Worm (Caenorhabditis elegans) whole organism, L3 larva: ENCODE measurements around the gene miga-1.

Experiments
- ceh-28 ChIP-seq: fragments of 150-350 bp; optimal IDR thresholded peaks from 2 replicates; lab custom pipeline; 2014; ENCODE audit warnings: missing biosample characterization, missing genetic modification reagents, missing genetic modification characterization
- elt-1 ChIP-seq: fragments of 150-350 bp; optimal IDR thresholded peaks from 2 replicates; lab custom pipeline; 2014; ENCODE audit warnings: missing biosample characterization, missing genetic modification characterization
- elt-2 ChIP-seq: sonication (generic microtip); optimal IDR thresholded peaks from 2 replicates; lab custom pipeline; 2016; ENCODE audit warnings: missing genetic modification reagents, mild to moderate bottlenecking, missing genetic modification characterization, missing compliant biosample characterization
- eor-1 ChIP-seq, 2 experiments: fragments of 150-350 bp; optimal IDR thresholded peaks; 2 replicates each; lab custom pipeline; 2014 to 2018; ENCODE audit warnings: missing biosample characterization in 2 of 2, missing genetic modification characterization in 2 of 2
- fkh-2 ChIP-seq: fragments of 150-350 bp; optimal IDR thresholded peaks from 2 replicates; lab custom pipeline; 2014; ENCODE audit warnings: missing biosample characterization, missing genetic modification reagents, missing genetic modification characterization
- nhr-76 ChIP-seq: fragments of 150-350 bp; sonication (generic microtip); optimal IDR thresholded peaks from 5 replicates; lab custom pipeline; 2014; ENCODE audit warnings: missing biosample characterization, missing genetic modification characterization
- skn-1 ChIP-seq: fragments of 150-350 bp; optimal IDR thresholded peaks from 2 replicates; lab custom pipeline; 2014; ENCODE audit warnings: missing biosample characterization, missing genetic modification characterization
- snpc-4 ChIP-seq: fragments of 150-350 bp; optimal IDR thresholded peaks from 2 replicates; lab custom pipeline; 2014; ENCODE audit warnings: missing biosample characterization, missing genetic modification characterization
- unc-39 ChIP-seq: sonication (generic microtip); optimal IDR thresholded peaks from 4 replicates; lab custom pipeline; 2017; ENCODE audit warnings: missing biosample characterization, missing genetic modification characterization

DNA sequence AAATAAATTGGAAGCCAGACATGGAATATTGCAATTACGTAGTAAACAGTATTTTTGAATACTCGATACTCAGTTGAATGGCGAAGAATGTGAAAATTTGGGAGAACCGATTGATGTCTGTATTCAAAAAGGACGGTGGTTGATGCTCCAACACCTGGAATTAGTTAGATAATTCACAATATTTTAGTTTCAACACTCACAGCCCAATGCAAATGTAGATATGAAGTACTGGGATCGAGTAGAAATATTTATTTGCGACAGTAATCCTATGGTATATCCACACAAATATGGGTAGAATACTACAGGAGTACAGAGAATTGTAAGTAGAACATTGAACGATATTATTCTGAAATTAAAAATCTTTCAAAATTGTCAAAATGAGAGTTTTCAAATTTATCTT lies 32.4 kb upstream of the miga-1 start:
- TF ChIP-seq ceh-28 (no peak), elt-2 (tag; lab: Kevin White, UChicago) (no peak), eor-1 (tag; optimal IDR thresholded peaks at IDR 0.05; lab: Kevin White, UChicago) (no peak), snpc-4 (tag; lab: Kevin White, UChicago) (no peak), skn-1 (no peak), unc-39 (tag; lab: Kevin White, UChicago) (no peak), nhr-76 (tag; lab: Kevin White, UChicago) (no peak), fkh-2 (tag; lab: Kevin White, UChicago) (no peak), elt-1 (tag; lab: Kevin White, UChicago) (no peak)
